Worm (Caenorhabditis elegans): ENCODE results near the gene Y102A5C.4.

- TF ChIP-seq hmg-4 (GFP tag; optimal IDR thresholded peaks at IDR 0.05) = no peak
- no peak for TF ChIP-seq scrt-1 (GFP tag; IDR thresholded peaks at IDR 0.05)
- TF ChIP-seq F13C5.2 (tag; optimal IDR thresholded peaks at IDR 0.05) = no peak
- TF ChIP-seq ceh-36 (tag; optimal IDR thresholded peaks at IDR 0.05) = no peak
- TF ChIP-seq B0310.2 (tag; optimal IDR thresholded peaks at IDR 0.05) = no peak
- no peak for TF ChIP-seq tbx-11 (GFP tag; IDR thresholded peaks at IDR 0.05)
- no peak for TF ChIP-seq pes-1 (GFP tag; IDR thresholded peaks at IDR 0.05)
These were observed 34.2 kb downstream of the Y102A5C.4 start, which contains the start of gene clec-239 for ce11 chrV:16956229-16956628.
